Worm (Caenorhabditis elegans) whole organism, L2 larva: Measurements from ENCODE around the gene clec-123.

Source experiments
- C34F6.9 ChIP-seq: fragments of 150-350 bp; optimal IDR thresholded peaks from 2 replicates; lab custom pipeline; 2014; ENCODE audit warnings: missing biosample characterization, missing genetic modification characterization
- R02D3.7 ChIP-seq: fragments of 150-350 bp; optimal IDR thresholded peaks from 2 replicates; lab custom pipeline; 2014; ENCODE audit warnings: missing biosample characterization, missing genetic modification characterization
- ZK546.5 ChIP-seq: sonication (generic microtip); optimal IDR thresholded peaks from 2 replicates; lab custom pipeline; 2017; ENCODE audit warnings: missing biosample characterization, missing genetic modification characterization
- alr-1 ChIP-seq: fragments of 150-350 bp; optimal IDR thresholded peaks from 2 replicates; lab custom pipeline; 2014; ENCODE audit warnings: missing biosample characterization, missing genetic modification characterization
- aly-2 ChIP-seq: fragments of 150-350 bp; optimal IDR thresholded peaks from 2 replicates; lab custom pipeline; 2014; ENCODE audit warnings: missing biosample characterization, missing genetic modification characterization
- ama-1 ChIP-seq: fragments of 150-350 bp; optimal IDR thresholded peaks from 2 replicates; lab custom pipeline; 2018; ENCODE audit warnings: inconsistent platforms
- blmp-1 ChIP-seq: sonication (generic microtip); optimal IDR thresholded peaks from 2 replicates; lab custom pipeline; 2017; ENCODE audit warnings: missing genetic modification characterization, mild to moderate bottlenecking, missing compliant biosample characterization, antibody characterized with exemption, moderate library complexity; ENCODE audit not compliant: insufficient read depth
- ceh-82 ChIP-seq: fragments of 150-350 bp; optimal IDR thresholded peaks from 2 replicates; lab custom pipeline; 2014; ENCODE audit warnings: missing biosample characterization, missing genetic modification characterization
- dmd-4 ChIP-seq: sonication (generic microtip); optimal IDR thresholded peaks from 2 replicates; lab custom pipeline; 2017; ENCODE audit warnings: missing biosample characterization, missing genetic modification characterization
- egl-27 ChIP-seq: sonication (generic microtip); optimal IDR thresholded peaks from 3 replicates; lab custom pipeline; 2017; ENCODE audit warnings: missing biosample characterization, missing genetic modification reagents, missing genetic modification characterization
- elt-1 ChIP-seq: fragments of 150-350 bp; optimal IDR thresholded peaks from 2 replicates; lab custom pipeline; 2014; ENCODE audit warnings: missing biosample characterization, missing genetic modification characterization
- fos-1 ChIP-seq: fragments of 150-350 bp; optimal IDR thresholded peaks from 2 replicates; lab custom pipeline; 2014; ENCODE audit warnings: missing biosample characterization, missing genetic modification characterization
- lin-11 ChIP-seq: fragments of 150-350 bp; sonication (generic microtip); optimal IDR thresholded peaks from 2 replicates; lab custom pipeline; 2014; ENCODE audit warnings: missing biosample characterization, missing genetic modification characterization, inconsistent platforms, mixed read lengths
- lin-39 ChIP-seq: fragments of 150-350 bp; optimal IDR thresholded peaks from 2 replicates; lab custom pipeline; 2014; ENCODE audit warnings: missing biosample characterization, missing genetic modification reagents, missing genetic modification characterization
- lsy-2 ChIP-seq, 2 experiments: fragments of 150-350 bp in 1 of 2; sonication (generic microtip) in 1 of 2; optimal IDR thresholded peaks; 2 replicates each; lab custom pipeline; 2014 to 2017; ENCODE audit warnings: missing biosample characterization in 2 of 2, missing genetic modification characterization in 2 of 2
- mbf-1 ChIP-seq: sonication (generic microtip); optimal IDR thresholded peaks from 2 replicates; lab custom pipeline; 2017; ENCODE audit warnings: missing biosample characterization, missing genetic modification characterization
- mdl-1 ChIP-seq, 2 experiments: fragments of 150-350 bp in 1 of 2; sonication (generic microtip) in 1 of 2; optimal IDR thresholded peaks; 2 replicates each; lab custom pipeline; 2017; ENCODE audit warnings: missing biosample characterization in 2 of 2, missing genetic modification characterization in 2 of 2
- nhr-12 ChIP-seq: fragments of 150-350 bp; optimal IDR thresholded peaks from 2 replicates; lab custom pipeline; 2014; ENCODE audit warnings: missing biosample characterization, missing genetic modification characterization
- nhr-129 ChIP-seq: fragments of 150-350 bp; optimal IDR thresholded peaks from 2 replicates; lab custom pipeline; 2014; ENCODE audit warnings: missing biosample characterization, missing genetic modification characterization
- nhr-21 ChIP-seq: fragments of 150-350 bp; optimal IDR thresholded peaks from 2 replicates; lab custom pipeline; 2014; ENCODE audit warnings: missing biosample characterization, missing genetic modification characterization
- nhr-237 ChIP-seq: fragments of 150-350 bp; optimal IDR thresholded peaks from 2 replicates; lab custom pipeline; 2014; ENCODE audit warnings: missing biosample characterization, missing genetic modification characterization
- nhr-25 ChIP-seq: fragments of 150-350 bp; sonication (generic microtip); optimal IDR thresholded peaks from 3 replicates; lab custom pipeline; 2014; ENCODE audit warnings: missing biosample characterization, missing genetic modification characterization
- nhr-77 ChIP-seq: fragments of 150-350 bp; optimal IDR thresholded peaks from 2 replicates; lab custom pipeline; 2014; ENCODE audit warnings: missing biosample characterization, missing genetic modification characterization
- peb-1 ChIP-seq: fragments of 150-350 bp; optimal IDR thresholded peaks from 2 replicates; lab custom pipeline; 2014; ENCODE audit warnings: missing biosample characterization, missing genetic modification characterization
- sma-3 ChIP-seq: sonication (generic microtip); optimal IDR thresholded peaks from 2 replicates; lab custom pipeline; 2016; ENCODE audit warnings: missing genetic modification reagents, missing genetic modification characterization, missing compliant biosample characterization
- sma-9 ChIP-seq, 2 experiments: fragments of 150-350 bp in 1 of 2; sonication (generic microtip) in 1 of 2; optimal IDR thresholded peaks; 2 replicates each; lab custom pipeline; 2014 to 2016; ENCODE audit warnings: missing genetic modification characterization in 2 of 2, mild to moderate bottlenecking in 1 of 2, missing biosample characterization in 1 of 2, missing compliant biosample characterization in 1 of 2, missing genetic modification reagents in 1 of 2, moderate library complexity in 1 of 2
- unc-55 ChIP-seq: fragments of 150-350 bp; sonication (generic microtip); optimal IDR thresholded peaks from 3 replicates; lab custom pipeline; 2014; ENCODE audit warnings: missing biosample characterization, missing genetic modification reagents, missing genetic modification characterization
- unc-62 ChIP-seq: fragments of 150-350 bp; optimal IDR thresholded peaks from 2 replicates; lab custom pipeline; 2014; ENCODE audit warnings: missing biosample characterization, missing genetic modification reagents, missing genetic modification characterization
- ztf-11 ChIP-seq: sonication (generic microtip); optimal IDR thresholded peaks from 2 replicates; lab custom pipeline; 2017; ENCODE audit warnings: missing biosample characterization, missing genetic modification characterization
- ztf-4 ChIP-seq: fragments of 150-350 bp; optimal IDR thresholded peaks from 2 replicates; lab custom pipeline; 2014; ENCODE audit warnings: missing biosample characterization, missing genetic modification characterization

The clec-123 gene

DNA sequence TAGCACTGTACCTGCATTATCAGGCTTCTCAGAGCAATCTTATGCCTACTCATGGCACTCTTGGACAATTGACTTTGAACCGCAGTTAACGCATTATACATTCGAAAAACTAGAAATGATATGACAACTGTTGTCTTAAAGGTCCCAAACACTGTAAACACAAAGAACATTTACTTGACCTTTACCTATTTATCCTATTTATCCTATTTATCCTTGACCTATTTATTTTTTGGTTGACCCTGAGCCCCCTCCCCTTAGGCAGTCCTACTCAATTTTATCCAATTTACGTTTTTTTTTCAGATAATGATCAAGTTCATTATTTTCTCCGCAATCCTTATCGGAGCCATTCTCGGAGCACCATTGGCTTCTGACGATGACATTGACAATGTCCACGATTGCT, 37.6 kb downstream of the clec-123 start, which contains the start of the genes T10D4.14 and T10D4.19:
TSS of gene T10D4.14 (minus strand) at position 101 of the 400 bp plus-strand sequence.
TSS of gene T10D4.19 (plus strand) at position 304 of the 400 bp plus-strand sequence.
- TF ChIP-seq aly-2, result no peak
- no peak for TF ChIP-seq C34F6.9 (tag; lab: Kevin White, UChicago)
- TF ChIP-seq unc-62 (GFP tag; lab: Kevin White, UChicago), result no peak
- TF ChIP-seq ceh-82, result no peak
- TF ChIP-seq nhr-25 (tag; lab: Kevin White, UChicago), result no peak
- TF ChIP-seq egl-27, result no peak
- TF ChIP-seq dmd-4 (tag; lab: Kevin White, UChicago), result no peak
- TF ChIP-seq mdl-1 (tag; optimal IDR thresholded peaks at IDR 0.05; lab: Kevin White, UChicago), result no peak
- no peak for TF ChIP-seq lsy-2 (tag; optimal IDR thresholded peaks at IDR 0.05; lab: Kevin White, UChicago)
- TF ChIP-seq ztf-11 (tag; lab: Kevin White, UChicago), result no peak
- no peak for TF ChIP-seq ZK546.5 (tag; lab: Kevin White, UChicago)
- TF ChIP-seq fos-1 (tag; lab: Kevin White, UChicago), result no peak
- no peak for TF ChIP-seq nhr-12 (tag; lab: Kevin White, UChicago)
- no peak for TF ChIP-seq nhr-237
- no peak for TF ChIP-seq sma-3 (GFP tag; lab: Kevin White, UChicago)
- TF ChIP-seq sma-9 (GFP tag; optimal IDR thresholded peaks at IDR 0.05; lab: Kevin White, UChicago), result no peak
- TF ChIP-seq sma-9 (tag; optimal IDR thresholded peaks at IDR 0.05; lab: Kevin White, UChicago), result no peak
- TF ChIP-seq unc-55 (GFP tag; lab: Kevin White, UChicago), result no peak

DNA sequence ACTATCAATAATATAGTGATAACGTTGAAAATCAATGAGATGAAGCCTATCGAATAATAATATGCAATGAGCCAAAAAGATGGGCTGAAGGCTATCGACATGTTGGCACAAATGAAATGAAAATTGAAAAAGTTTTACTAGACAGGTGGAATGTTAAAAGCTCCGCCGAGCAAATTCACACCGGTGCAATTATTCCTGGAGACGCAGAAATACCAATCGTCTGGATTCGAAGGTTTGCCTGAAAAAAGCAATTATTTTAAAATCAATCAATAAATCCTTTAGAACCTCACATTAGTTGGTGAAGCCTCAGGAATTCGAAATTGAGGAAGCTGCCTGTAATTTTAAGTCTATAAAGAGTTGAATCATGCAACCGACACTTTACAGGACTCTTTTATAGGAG, 40.3 kb downstream of the clec-123 start, which contains the start of gene sri-32:
TSS of gene sri-32 (minus strand) at position 101 of the 400 bp plus-strand sequence.
- TF ChIP-seq blmp-1 (tag; lab: Kevin White, UChicago), result no peak
- no peak for TF ChIP-seq lin-39 (tag; lab: Kevin White, UChicago)
- no peak for TF ChIP-seq ZK546.5 (tag; lab: Kevin White, UChicago)
- no peak for TF ChIP-seq mbf-1 (tag; lab: Kevin White, UChicago)

DNA sequence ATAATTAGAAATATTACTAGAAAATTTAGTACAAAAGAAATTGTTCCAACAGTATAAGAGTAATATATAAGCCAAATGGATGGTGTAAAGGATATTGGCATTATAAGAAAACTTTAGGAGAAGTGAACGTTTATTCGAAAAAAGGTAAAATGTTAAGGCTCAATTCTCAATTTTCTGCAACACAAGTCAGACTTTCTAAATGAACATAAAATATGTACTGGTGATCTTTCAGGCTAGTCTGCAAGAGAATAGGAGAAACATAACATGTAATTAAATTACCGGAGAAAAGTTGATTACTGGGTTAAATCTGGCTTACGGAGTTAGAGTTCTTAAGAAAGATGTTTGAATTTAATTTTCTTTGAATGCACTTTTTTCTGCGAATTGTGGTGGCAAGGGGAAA, 42.7 kb downstream of the clec-123 start, which contains the start of gene sri-33:
TSS of gene sri-33 (minus strand) at position 101 of the 400 bp plus-strand sequence.
- TF ChIP-seq lin-11 (tag; lab: Kevin White, UChicago) (no peak), nhr-21 (tag; lab: Kevin White, UChicago) (peak; percentile 5)
- TF ChIP-seq, all 48 proteins: peak for 1

ce11 chrII:3158985-3159384, 45.0 kb downstream of the clec-123 start, which contains the start of gene sri-34:
sri-34 (minus strand) TSS chrII:3159085.
- TF ChIP-seq mdl-1 (tag; optimal IDR thresholded peaks at IDR 0.05; lab: Kevin White, UChicago) (no peak), fos-1 (tag; lab: Kevin White, UChicago) (no peak), lsy-2 (tag; optimal IDR thresholded peaks at IDR 0.05; lab: Kevin White, UChicago) (no peak), nhr-129 (tag; lab: Kevin White, UChicago) (no peak), ama-1 (lab: Kevin White, UChicago) (no peak), nhr-25 (tag; lab: Kevin White, UChicago) (no peak), alr-1 (tag; lab: Kevin White, UChicago) (no peak), R02D3.7 (tag; lab: Kevin White, UChicago) (no peak), nhr-77 (tag; lab: Kevin White, UChicago) (no peak), ZK546.5 (tag; lab: Kevin White, UChicago) (no peak), aly-2 (no peak), mbf-1 (tag; lab: Kevin White, UChicago) (no peak), ztf-4 (no peak), peb-1 (tag; lab: Kevin White, UChicago) (no peak), elt-1 (no peak), ztf-11 (tag; lab: Kevin White, UChicago) (no peak), sma-3 (GFP tag; lab: Kevin White, UChicago) (no peak), nhr-21 (tag; lab: Kevin White, UChicago) (no peak)
